Worm (Caenorhabditis elegans) whole organism, young adult: ENCODE measurements around the gene bmk-1.

Source experiments
- B0035.1 ChIP-seq: sonication (generic microtip); optimal IDR thresholded peaks from 2 replicates; lab custom pipeline; 2016; ENCODE audit warnings: missing genetic modification characterization, mild to moderate bottlenecking, missing compliant biosample characterization, missing genotype, missing genetic modification reagents
- B0336.3 ChIP-seq: fragments of 200-800 bp; sonication (Bioruptor generic); IDR thresholded peaks from 2 replicates; pipeline ENCODE4 v1.3.6; 2022; ENCODE audit warnings: missing genetic modification characterization, missing compliant biosample characterization
- C06A6.2 ChIP-seq: fragments of 200-800 bp; sonication (Bioruptor generic); conservative IDR thresholded peaks from 2 replicates; pipeline ENCODE4 v1.3.6; 2022; ENCODE audit warnings: missing genetic modification characterization, missing compliant biosample characterization
- C17E4.6 ChIP-seq: fragments of 200-800 bp; sonication (Bioruptor generic); IDR thresholded peaks from 2 replicates; pipeline ENCODE4 v1.3.6; 2022; ENCODE audit warnings: missing genetic modification reagents, missing genetic modification characterization, missing compliant biosample characterization
- D2030.7 ChIP-seq: fragments of 200-800 bp; sonication (Bioruptor generic); IDR thresholded peaks from 2 replicates; pipeline ENCODE4 v1.3.6; 2022; ENCODE audit warnings: missing genetic modification reagents, missing genetic modification characterization, missing compliant biosample characterization
- F23B12.7 ChIP-seq: sonication (generic microtip); optimal IDR thresholded peaks from 2 replicates; lab custom pipeline; 2017; ENCODE audit warnings: missing genetic modification characterization, mild to moderate bottlenecking, missing compliant biosample characterization, antibody characterized with exemption, moderate library complexity; ENCODE audit not compliant: insufficient read depth
- F33H1.4 ChIP-seq: fragments of 200-800 bp; sonication (Bioruptor generic); IDR thresholded peaks from 2 replicates; pipeline ENCODE4 v1.3.6; 2022; ENCODE audit warnings: missing genetic modification reagents, missing genetic modification characterization, missing compliant biosample characterization
- F52B5.7 ChIP-seq: sonication (generic microtip); optimal IDR thresholded peaks from 2 replicates; lab custom pipeline; 2016; ENCODE audit warnings: mild to moderate bottlenecking, missing genetic modification characterization, missing compliant biosample characterization
- F55B11.4 ChIP-seq: sonication (generic microtip); optimal IDR thresholded peaks from 2 replicates; lab custom pipeline; 2016; ENCODE audit warnings: missing compliant biosample characterization, missing genetic modification characterization, borderline replicate concordance; ENCODE audit not compliant: insufficient read depth
- K11D2.4 ChIP-seq: fragments of 200-800 bp; sonication (Bioruptor generic); IDR thresholded peaks from 2 replicates; pipeline ENCODE4 v1.3.6; 2022; ENCODE audit warnings: missing genetic modification reagents, missing genetic modification characterization, missing compliant biosample characterization
- K12H6.12 ChIP-seq: fragments of 200-800 bp; sonication (Bioruptor generic); optimal IDR thresholded peaks from 2 replicates; lab custom pipeline; 2018; ENCODE audit warnings: mild to moderate bottlenecking, missing genetic modification characterization, missing compliant biosample characterization
- Y53G8AR.9 ChIP-seq: fragments of 200-800 bp; sonication (Bioruptor generic); conservative IDR thresholded peaks from 2 replicates; pipeline ENCODE4 v1.3.6; 2022; ENCODE audit warnings: missing genetic modification reagents, missing genetic modification characterization, missing compliant biosample characterization
- Y95B8A.8 ChIP-seq: fragments of 200-800 bp; sonication (Bioruptor generic); IDR thresholded peaks from 2 replicates; pipeline ENCODE4 v1.3.6; 2022; ENCODE audit warnings: missing genetic modification reagents, missing genetic modification characterization, missing compliant biosample characterization
- ama-1 ChIP-seq, 3 experiments: fragments of 150-350 bp in 1 of 3; sonication (generic microtip) in 2 of 3; optimal IDR thresholded peaks; 2 replicates each; lab custom pipeline; 2014 to 2018; ENCODE audit warnings: missing biosample characterization in 2 of 3, missing genetic modification characterization in 2 of 3, missing genetic modification reagents in 2 of 3
- aptf-2 ChIP-seq: fragments of 200-800 bp; sonication (Bioruptor generic); conservative IDR thresholded peaks from 2 replicates; pipeline ENCODE4 v1.3.6; 2022; ENCODE audit warnings: missing genetic modification reagents, missing genetic modification characterization, missing compliant biosample characterization
- aptf-3 ChIP-seq: fragments of 200-800 bp; sonication (Bioruptor generic); IDR thresholded peaks from 2 replicates; pipeline ENCODE4 v1.3.6; 2022; ENCODE audit warnings: missing genetic modification characterization, missing compliant biosample characterization
- attf-3 ChIP-seq: fragments of 200-800 bp; sonication (Bioruptor generic); conservative IDR thresholded peaks from 2 replicates; pipeline ENCODE4 v1.3.6; 2022; ENCODE audit warnings: missing genetic modification reagents, missing genetic modification characterization, missing compliant biosample characterization
- ceh-79 ChIP-seq: sonication (generic microtip); optimal IDR thresholded peaks from 2 replicates; lab custom pipeline; 2017; ENCODE audit warnings: mild to moderate bottlenecking, missing genetic modification characterization, missing compliant biosample characterization
- ekl-4 ChIP-seq: fragments of 200-800 bp; sonication (Bioruptor generic); IDR thresholded peaks from 2 replicates; pipeline ENCODE4 v1.3.6; 2022; ENCODE audit warnings: missing genetic modification reagents, missing genetic modification characterization, missing compliant biosample characterization
- ets-4 ChIP-seq: fragments of 200-800 bp; sonication (Bioruptor generic); optimal IDR thresholded peaks from 2 replicates; lab custom pipeline; 2018; ENCODE audit warnings: mild to moderate bottlenecking, missing genetic modification characterization, missing compliant biosample characterization
- gei-17 ChIP-seq: fragments of 200-800 bp; sonication (Bioruptor generic); optimal IDR thresholded peaks from 2 replicates; lab custom pipeline; 2018; ENCODE audit warnings: mild to moderate bottlenecking, missing genetic modification characterization, missing compliant biosample characterization
- hlh-12 ChIP-seq: sonication (generic microtip); optimal IDR thresholded peaks from 2 replicates; lab custom pipeline; 2016; ENCODE audit warnings: missing genetic modification characterization, missing compliant biosample characterization
- hmg-20 ChIP-seq: fragments of 200-800 bp; sonication (Bioruptor generic); IDR thresholded peaks from 2 replicates; pipeline ENCODE4 v1.3.6; 2022; ENCODE audit warnings: missing genetic modification reagents, missing genetic modification characterization, missing compliant biosample characterization
- hrde-1 ChIP-seq: sonication (generic microtip); optimal IDR thresholded peaks from 2 replicates; lab custom pipeline; 2016; ENCODE audit warnings: missing genetic modification characterization, mild to moderate bottlenecking, missing compliant biosample characterization, moderate library complexity, missing genotype, missing genetic modification reagents, borderline replicate concordance
- hsf-1 ChIP-seq: fragments of 200-800 bp; sonication (Bioruptor generic); IDR thresholded peaks from 2 replicates; pipeline ENCODE4 v1.3.6; 2022; ENCODE audit warnings: missing genetic modification reagents, missing genetic modification characterization, missing compliant biosample characterization
- lsl-1 ChIP-seq: fragments of 200-800 bp; sonication (Bioruptor generic); optimal IDR thresholded peaks from 2 replicates; lab custom pipeline; 2018; ENCODE audit warnings: mild to moderate bottlenecking, missing genetic modification characterization, moderate library complexity, missing compliant biosample characterization
- lsy-27 ChIP-seq: sonication (generic microtip); optimal IDR thresholded peaks from 2 replicates; lab custom pipeline; 2017; ENCODE audit warnings: missing genetic modification characterization, mild to moderate bottlenecking, missing compliant biosample characterization, antibody characterized with exemption, missing genotype, borderline replicate concordance; ENCODE audit not compliant: insufficient read depth
- madf-3 ChIP-seq: fragments of 200-800 bp; sonication (Bioruptor generic); IDR thresholded peaks from 2 replicates; pipeline ENCODE4 v1.3.6; 2022; ENCODE audit warnings: missing genetic modification reagents, missing genetic modification characterization, missing compliant biosample characterization
- madf-6 ChIP-seq: fragments of 200-800 bp; sonication (Bioruptor generic); IDR thresholded peaks from 2 replicates; pipeline ENCODE4 v1.3.6; 2022; ENCODE audit warnings: missing genetic modification reagents, missing genetic modification characterization, missing compliant biosample characterization
- mcd-1 ChIP-seq: fragments of 200-800 bp; sonication (Bioruptor generic); IDR thresholded peaks from 2 replicates; pipeline ENCODE4 v1.3.6; 2022; ENCODE audit warnings: missing genetic modification reagents, missing genetic modification characterization, missing compliant biosample characterization
- mel-28 ChIP-seq: sonication (generic microtip); optimal IDR thresholded peaks from 2 replicates; lab custom pipeline; 2016; ENCODE audit warnings: borderline replicate concordance, mild to moderate bottlenecking, missing genetic modification characterization, missing compliant biosample characterization
- mes-4 ChIP-seq: sonication (generic microtip); optimal IDR thresholded peaks from 2 replicates; lab custom pipeline; 2016; ENCODE audit warnings: missing genotype, missing genetic modification characterization, missing compliant biosample characterization
- nfyb-1 ChIP-seq: fragments of 200-800 bp; sonication (Bioruptor generic); IDR thresholded peaks from 2 replicates; pipeline ENCODE4 v1.3.6; 2022; ENCODE audit warnings: missing genetic modification reagents, missing genetic modification characterization, missing compliant biosample characterization
- nhr-179 ChIP-seq: sonication (generic microtip); optimal IDR thresholded peaks from 2 replicates; lab custom pipeline; 2016; ENCODE audit warnings: mild to moderate bottlenecking, missing genetic modification characterization, missing compliant biosample characterization
- pha-4 ChIP-seq: fragments of 150-350 bp; sonication (generic microtip); optimal IDR thresholded peaks from 2 replicates; lab custom pipeline; 2014; ENCODE audit warnings: missing biosample characterization, missing genetic modification reagents, missing genetic modification characterization
- rcor-1 ChIP-seq: fragments of 200-800 bp; sonication (Bioruptor generic); IDR thresholded peaks from 2 replicates; pipeline ENCODE4 v1.3.6; 2022; ENCODE audit warnings: missing genetic modification reagents, missing genetic modification characterization, missing compliant biosample characterization
- rpc-1 ChIP-seq, 2 experiments: fragments of 150-350 bp in 1 of 2; sonication (generic microtip) in 1 of 2; optimal IDR thresholded peaks; 2 replicates each; lab custom pipeline; 2014 to 2018; ENCODE audit warnings: missing biosample characterization in 1 of 2, missing genetic modification characterization in 1 of 2, missing genetic modification reagents in 1 of 2, missing genotype in 1 of 2
- sdz-38 ChIP-seq: sonication (generic microtip); optimal IDR thresholded peaks from 2 replicates; lab custom pipeline; 2016; ENCODE audit warnings: missing genotype, missing genetic modification characterization, missing compliant biosample characterization
- snpc-1.1 ChIP-seq: sonication (generic microtip); optimal IDR thresholded peaks from 2 replicates; lab custom pipeline; 2017; ENCODE audit warnings: missing genetic modification characterization, mild to moderate bottlenecking, missing compliant biosample characterization, antibody characterized with exemption, moderate library complexity, missing genotype, missing genetic modification reagents; ENCODE audit not compliant: insufficient read depth
- snpc-3.4 ChIP-seq: sonication (generic microtip); optimal IDR thresholded peaks from 2 replicates; lab custom pipeline; 2017; ENCODE audit warnings: missing genetic modification characterization, mild to moderate bottlenecking, missing compliant biosample characterization, antibody characterized with exemption, moderate library complexity, missing genotype, missing genetic modification reagents
- somi-1 ChIP-seq: fragments of 200-800 bp; sonication (Bioruptor generic); optimal IDR thresholded peaks from 2 replicates; lab custom pipeline; 2018; ENCODE audit warnings: mild to moderate bottlenecking, missing genetic modification characterization, missing compliant biosample characterization
- tbp1 ChIP-seq: fragments of 200-800 bp; sonication (Bioruptor generic); optimal IDR thresholded peaks from 2 replicates; lab custom pipeline; 2018; ENCODE audit warnings: mild to moderate bottlenecking, missing genetic modification characterization, missing compliant biosample characterization
- ztf-22 ChIP-seq: fragments of 200-800 bp; sonication (Bioruptor generic); optimal IDR thresholded peaks from 2 replicates; lab custom pipeline; 2018; ENCODE audit warnings: mild to moderate bottlenecking, missing genetic modification characterization, moderate library complexity, missing compliant biosample characterization
- ztf-28 ChIP-seq: fragments of 200-800 bp; sonication (Bioruptor generic); IDR thresholded peaks from 2 replicates; pipeline ENCODE4 v1.3.6; 2022; ENCODE audit warnings: missing genetic modification reagents, missing genetic modification characterization, missing compliant biosample characterization

Gene bmk-1

ce11 chrV:14460122-14460521, 3.3 kb upstream of the bmk-1 start (continued):
- TF ChIP-seq nhr-179 (tag; lab: Kevin White, UChicago) = no peak
- TF ChIP-seq B0336.3 (GFP tag; lab: Robert Waterston, UW) = no peak
- TF ChIP-seq lsy-27 (tag; lab: Kevin White, UChicago) = no peak
- no peak for TF ChIP-seq C06A6.2 (GFP tag; lab: Robert Waterston, UW)
- TF ChIP-seq F52B5.7 (tag; lab: Kevin White, UChicago) = no peak
- TF ChIP-seq gei-17 = no peak
- no peak for TF ChIP-seq mes-4 (tag; lab: Kevin White, UChicago)
- TF ChIP-seq madf-6 (GFP tag; lab: Robert Waterston, UW) = 0 out of 2 replicates have a peak, but pooled peaks have one; percentile 28
- TF ChIP-seq K12H6.12 (tag; lab: Kevin White, UChicago) = no peak
- TF ChIP-seq F55B11.4 (tag; lab: Kevin White, UChicago) = no peak
- TF ChIP-seq hrde-1 (tag; lab: Kevin White, UChicago) = peak; percentile 66
- no peak for TF ChIP-seq sdz-38
- no peak for TF ChIP-seq ama-1 (optimal IDR thresholded peaks at IDR 0.05; lab: Kevin White, UChicago)
- TF ChIP-seq ama-1 (GFP tag; optimal IDR thresholded peaks at IDR 0.05; lab: Kevin White, UChicago) = no peak
- no peak for TF ChIP-seq pha-4 (tag; lab: Kevin White, UChicago)
- no peak for TF ChIP-seq aptf-3 (GFP tag; lab: Robert Waterston, UW)
- TF ChIP-seq F33H1.4 (GFP tag; lab: Robert Waterston, UW) = 0 out of 2 replicates have a peak, but pooled peaks have one; percentile 11

ce11 chrV:14457070-14457469, 286 bp upstream of the bmk-1 start, which contains the start of gene coh-3:
Gene coh-3 (plus strand): TSS chrV:14457422.
- peak; percentile 53; the same call in 1 of the 2 replicates for TF ChIP-seq ztf-28
- TF ChIP-seq mel-28 = no peak
- peak; percentile 53; the same call in 1 of the 2 replicates for TF ChIP-seq B0336.3 (GFP tag; lab: Robert Waterston, UW)
- TF ChIP-seq snpc-1.1 (tag; lab: Kevin White, UChicago) = peak; percentile 87
- peak; percentile 81 for TF ChIP-seq Y53G8AR.9
- TF ChIP-seq ets-4 (GFP tag; lab: Kevin White, UChicago) = no peak
- TF ChIP-seq hsf-1 = peak; percentile 93
- peak; percentile 95 for TF ChIP-seq snpc-3.4
- no peak for TF ChIP-seq sdz-38
- no peak for TF ChIP-seq somi-1
- no peak for TF ChIP-seq K12H6.12 (tag; lab: Kevin White, UChicago)
- TF ChIP-seq D2030.7 (GFP tag; lab: Robert Waterston, UW) = peak; percentile 95
- no peak for TF ChIP-seq rpc-1 (optimal IDR thresholded peaks at IDR 0.05; lab: Kevin White, UChicago)
- peak; percentile 1 for TF ChIP-seq rpc-1 (tag; optimal IDR thresholded peaks at IDR 0.05; lab: Kevin White, UChicago)
- 0 out of 2 replicates have a peak, but pooled peaks have one; percentile 35 for TF ChIP-seq Y95B8A.8 (GFP tag; lab: Robert Waterston, UW)
- peak; percentile 99 for TF ChIP-seq lsl-1 (GFP tag; lab: Kevin White, UChicago)
- peak; percentile 76 for TF ChIP-seq rcor-1 (GFP tag; lab: Robert Waterston, UW)
- no peak for TF ChIP-seq ztf-22 (GFP tag; lab: Kevin White, UChicago)
- no peak for TF ChIP-seq hmg-20 (GFP tag; lab: Robert Waterston, UW)
- TF ChIP-seq ceh-79 (tag; lab: Kevin White, UChicago) = no peak
- TF ChIP-seq hrde-1 (tag; lab: Kevin White, UChicago) = no peak
- peak; percentile 88 for TF ChIP-seq ekl-4 (GFP tag; lab: Robert Waterston, UW)
- no peak for TF ChIP-seq mes-4 (tag; lab: Kevin White, UChicago)
- TF ChIP-seq tbp1 (GFP tag; lab: Kevin White, UChicago) = peak; percentile 69
- peak; percentile 63 for TF ChIP-seq mcd-1 (GFP tag; lab: Robert Waterston, UW)
- no peak for TF ChIP-seq nfyb-1 (GFP tag; lab: Robert Waterston, UW)
- TF ChIP-seq C17E4.6 (GFP tag; lab: Robert Waterston, UW) = peak; percentile 78; the same call in 1 of the 2 replicates
- TF ChIP-seq madf-3 (GFP tag; lab: Robert Waterston, UW) = peak; percentile 90
- TF ChIP-seq F23B12.7 (tag; lab: Kevin White, UChicago) = peak; percentile 65
- no peak for TF ChIP-seq attf-3 (GFP tag; lab: Robert Waterston, UW)
- TF ChIP-seq K11D2.4 = no peak
- peak; percentile 65; the same call in 1 of the 2 replicates for TF ChIP-seq aptf-2
- TF ChIP-seq B0035.1 (tag; lab: Kevin White, UChicago) = no peak
- TF ChIP-seq pha-4 (tag; lab: Kevin White, UChicago) = no peak
- TF ChIP-seq hlh-12 = no peak
